Worm (Caenorhabditis elegans) whole organism, L3 larva: Measurements from ENCODE around the gene C06B8.7.

Experiments used
- aly-2 ChIP-seq: fragments of 150-350 bp; optimal IDR thresholded peaks from 2 replicates; lab custom pipeline; 2014; ENCODE audit warnings: missing biosample characterization, missing genetic modification characterization
- ama-1 ChIP-seq: fragments of 150-350 bp; optimal IDR thresholded peaks from 2 replicates; lab custom pipeline; 2018
- ceh-16 ChIP-seq: sonication (generic microtip); optimal IDR thresholded peaks from 2 replicates; lab custom pipeline; 2017; ENCODE audit warnings: missing biosample characterization, missing genetic modification characterization
- ceh-28 ChIP-seq: fragments of 150-350 bp; optimal IDR thresholded peaks from 2 replicates; lab custom pipeline; 2014; ENCODE audit warnings: missing biosample characterization, missing genetic modification reagents, missing genetic modification characterization
- ceh-82 ChIP-seq: fragments of 150-350 bp; optimal IDR thresholded peaks from 2 replicates; lab custom pipeline; 2014; ENCODE audit warnings: missing biosample characterization, missing genetic modification characterization
- egl-27 ChIP-seq: sonication (generic microtip); optimal IDR thresholded peaks from 4 replicates; lab custom pipeline; 2017; ENCODE audit warnings: missing biosample characterization, missing genetic modification reagents, missing genetic modification characterization
- egl-5 ChIP-seq: fragments of 150-350 bp; optimal IDR thresholded peaks from 2 replicates; lab custom pipeline; 2017; ENCODE audit warnings: missing biosample characterization, missing genetic modification reagents, missing genetic modification characterization, inconsistent platforms
- elt-1 ChIP-seq: fragments of 150-350 bp; optimal IDR thresholded peaks from 2 replicates; lab custom pipeline; 2014; ENCODE audit warnings: missing biosample characterization, missing genetic modification characterization
- elt-2 ChIP-seq: sonication (generic microtip); optimal IDR thresholded peaks from 2 replicates; lab custom pipeline; 2016; ENCODE audit warnings: missing genetic modification reagents, mild to moderate bottlenecking, missing genetic modification characterization, missing compliant biosample characterization
- elt-3 ChIP-seq, 3 experiments: fragments of 150-350 bp in 1 of 3; sonication (generic microtip) in 2 of 3; optimal IDR thresholded peaks; 2 replicates in 2 of 3; 4 replicates in 1 of 3; lab custom pipeline; 2014 to 2017; ENCODE audit warnings: missing biosample characterization in 3 of 3, missing genetic modification characterization in 3 of 3
- eor-1 ChIP-seq, 2 experiments: fragments of 150-350 bp; optimal IDR thresholded peaks; 2 replicates each; lab custom pipeline; 2014 to 2018; ENCODE audit warnings: missing biosample characterization in 2 of 2, missing genetic modification characterization in 2 of 2
- fkh-10 ChIP-seq: sonication (generic microtip); optimal IDR thresholded peaks from 2 replicates; lab custom pipeline; 2017; ENCODE audit warnings: missing biosample characterization, missing genetic modification reagents, missing genetic modification characterization
- fkh-2 ChIP-seq: fragments of 150-350 bp; optimal IDR thresholded peaks from 2 replicates; lab custom pipeline; 2014; ENCODE audit warnings: missing biosample characterization, missing genetic modification reagents, missing genetic modification characterization
- fos-1 ChIP-seq: fragments of 150-350 bp; optimal IDR thresholded peaks from 2 replicates; lab custom pipeline; 2014; ENCODE audit warnings: missing biosample characterization, missing genetic modification characterization
- hmg-11 ChIP-seq: sonication (generic microtip); optimal IDR thresholded peaks from 2 replicates; lab custom pipeline; 2016; ENCODE audit warnings: missing genetic modification characterization, missing compliant biosample characterization
- jun-1 ChIP-seq: fragments of 150-350 bp; optimal IDR thresholded peaks from 2 replicates; lab custom pipeline; 2014; ENCODE audit warnings: missing biosample characterization, missing genetic modification reagents, missing genetic modification characterization
- lin-15B ChIP-seq: fragments of 150-350 bp; optimal IDR thresholded peaks from 2 replicates; lab custom pipeline; 2014; ENCODE audit warnings: missing biosample characterization, missing genetic modification characterization
- lin-39 ChIP-seq: fragments of 150-350 bp; optimal IDR thresholded peaks from 2 replicates; lab custom pipeline; 2018; ENCODE audit warnings: missing biosample characterization, missing genetic modification reagents, missing genetic modification characterization
- mdl-1 ChIP-seq: fragments of 150-350 bp; optimal IDR thresholded peaks from 2 replicates; lab custom pipeline; 2014; ENCODE audit warnings: missing biosample characterization, missing genetic modification characterization
- nhr-11 ChIP-seq: fragments of 150-350 bp; optimal IDR thresholded peaks from 2 replicates; lab custom pipeline; 2014; ENCODE audit warnings: missing biosample characterization, missing genetic modification characterization
- nhr-12 ChIP-seq: fragments of 150-350 bp; optimal IDR thresholded peaks from 2 replicates; lab custom pipeline; 2014; ENCODE audit warnings: missing biosample characterization, missing genetic modification characterization
- nhr-23 ChIP-seq: fragments of 150-350 bp; optimal IDR thresholded peaks from 2 replicates; lab custom pipeline; 2014; ENCODE audit warnings: missing biosample characterization, missing genetic modification reagents, missing genetic modification characterization
- nhr-237 ChIP-seq: fragments of 150-350 bp; optimal IDR thresholded peaks from 2 replicates; lab custom pipeline; 2014; ENCODE audit warnings: missing biosample characterization, missing genetic modification characterization
- nhr-28 ChIP-seq: fragments of 150-350 bp; optimal IDR thresholded peaks from 2 replicates; lab custom pipeline; 2014; ENCODE audit warnings: missing biosample characterization, missing genetic modification characterization
- nhr-43 ChIP-seq: sonication (generic microtip); optimal IDR thresholded peaks from 2 replicates; lab custom pipeline; 2016; ENCODE audit warnings: mild to moderate bottlenecking, missing genetic modification characterization, missing compliant biosample characterization; ENCODE audit not compliant: poor library complexity, severe bottlenecking
- nhr-67 ChIP-seq: fragments of 150-350 bp; optimal IDR thresholded peaks from 2 replicates; lab custom pipeline; 2014; ENCODE audit warnings: missing biosample characterization, missing genetic modification characterization
- nhr-77 ChIP-seq: fragments of 150-350 bp; optimal IDR thresholded peaks from 2 replicates; lab custom pipeline; 2014; ENCODE audit warnings: missing biosample characterization, missing genetic modification characterization
- pha-4 ChIP-seq: fragments of 150-350 bp; optimal IDR thresholded peaks from 2 replicates; lab custom pipeline; 2014; ENCODE audit warnings: missing biosample characterization, missing genetic modification reagents, missing genetic modification characterization
- pqm-1 ChIP-seq: fragments of 150-350 bp; optimal IDR thresholded peaks from 2 replicates; lab custom pipeline; 2017; ENCODE audit warnings: missing biosample characterization, missing genetic modification characterization, inconsistent platforms
- sea-2 ChIP-seq: fragments of 150-350 bp; sonication (generic microtip); optimal IDR thresholded peaks from 4 replicates; lab custom pipeline; 2014; ENCODE audit warnings: missing biosample characterization, missing genetic modification reagents, missing genetic modification characterization
- snpc-4 ChIP-seq: fragments of 150-350 bp; optimal IDR thresholded peaks from 2 replicates; lab custom pipeline; 2014; ENCODE audit warnings: missing biosample characterization, missing genetic modification characterization
- tbx-2 ChIP-seq: sonication (generic microtip); optimal IDR thresholded peaks from 2 replicates; lab custom pipeline; 2016; ENCODE audit warnings: mild to moderate bottlenecking, missing genetic modification characterization, missing compliant biosample characterization
- unc-62 ChIP-seq: fragments of 150-350 bp; sonication (generic microtip); optimal IDR thresholded peaks from 4 replicates; lab custom pipeline; 2014; ENCODE audit warnings: missing biosample characterization, missing genetic modification reagents, missing genetic modification characterization
- ztf-11 ChIP-seq: fragments of 150-350 bp; optimal IDR thresholded peaks from 2 replicates; lab custom pipeline; 2014; ENCODE audit warnings: missing biosample characterization, missing genetic modification characterization

C06B8.7 gene

DNA sequence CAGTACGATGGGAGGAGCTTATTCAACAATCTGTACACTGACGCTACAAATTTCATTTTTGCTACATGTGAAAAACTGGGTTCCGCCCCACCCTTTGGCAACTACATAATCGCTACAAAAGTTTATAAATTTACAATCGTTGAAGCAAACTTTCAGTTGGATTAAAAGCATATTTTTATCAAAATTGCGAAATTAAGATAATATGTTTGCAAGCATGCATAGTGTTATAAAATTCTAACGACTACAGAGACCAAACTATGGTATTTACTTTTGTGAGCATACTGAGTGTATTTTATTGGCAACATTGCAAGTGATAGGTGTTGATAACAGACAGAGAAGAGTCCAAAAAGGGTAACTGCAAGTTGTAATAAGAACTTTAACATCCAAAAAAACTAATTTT is 19.9 kb upstream of the C06B8.7 start, which contains the start of gene C06B8.2:
Gene C06B8.2 (minus strand): TSS at position 153 of the 400 bp plus-strand sequence.
- TF ChIP-seq mdl-1 (tag; lab: Kevin White, UChicago): no peak
- TF ChIP-seq tbx-2: no peak
- no peak for TF ChIP-seq jun-1 (tag; lab: Kevin White, UChicago)
- peak; percentile 54 for TF ChIP-seq pqm-1 (tag; lab: Kevin White, UChicago)
- TF ChIP-seq elt-2 (tag; lab: Kevin White, UChicago): peak; percentile 40
- TF ChIP-seq pha-4 (tag; lab: Kevin White, UChicago): peak; percentile 52
- TF ChIP-seq nhr-237: no peak
- TF ChIP-seq nhr-67 (tag; lab: Kevin White, UChicago): no peak
- TF ChIP-seq fkh-10: no peak

DNA sequence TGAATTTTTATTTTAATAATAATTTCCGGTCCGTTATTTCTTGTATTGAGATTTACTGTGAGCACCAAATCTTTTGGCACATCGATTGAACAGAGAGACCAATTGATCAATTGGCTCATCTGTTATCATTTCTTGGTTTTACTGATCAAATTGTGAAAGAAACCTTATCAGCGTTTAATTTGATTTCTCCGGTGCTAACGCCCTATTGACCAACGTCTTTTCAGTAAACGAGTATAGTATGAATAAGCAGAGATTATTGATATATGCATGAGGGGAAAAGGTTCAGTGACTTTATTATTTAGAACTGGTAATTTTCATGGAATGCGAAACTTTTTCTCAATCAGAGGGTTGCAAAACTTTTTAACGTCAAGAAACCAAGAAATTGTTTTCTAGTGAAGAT is 19.4 kb upstream of the C06B8.7 start:
- TF ChIP-seq pqm-1 (tag; lab: Kevin White, UChicago): peak; percentile 68
- TF ChIP-seq nhr-28 (tag; lab: Kevin White, UChicago): no peak
- TF ChIP-seq elt-2 (tag; lab: Kevin White, UChicago): peak; percentile 45
- no peak for TF ChIP-seq nhr-43
- TF ChIP-seq, all 47 proteins: peak for 2

DNA sequence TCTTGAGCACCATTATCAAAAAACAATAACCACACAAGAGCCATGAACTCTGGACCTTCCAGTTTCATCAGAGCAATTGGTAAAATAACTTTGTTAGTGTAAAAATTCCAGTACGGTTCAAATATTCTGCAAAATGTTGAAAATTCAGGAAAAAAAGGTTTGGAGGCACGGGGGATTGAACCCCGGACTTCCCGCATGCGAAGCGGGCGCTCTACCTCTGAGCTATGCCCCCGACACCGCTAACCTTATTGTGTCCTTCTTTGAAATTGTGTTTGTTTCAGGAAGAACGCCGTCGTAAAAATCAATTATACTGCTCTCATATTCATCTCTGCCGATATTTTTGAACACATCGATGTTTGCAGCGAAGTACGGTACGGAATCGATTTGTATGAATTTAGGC is 18.7 kb upstream of the C06B8.7 start:
- TF ChIP-seq ceh-16 (tag; lab: Kevin White, UChicago) (no peak), pha-4 (tag; lab: Kevin White, UChicago) (no peak), elt-3 (tag; optimal IDR thresholded peaks at IDR 0.05; lab: Kevin White, UChicago) (no peak), elt-1 (no peak), nhr-23 (tag; lab: Kevin White, UChicago) (no peak), sea-2 (no peak), egl-27 (tag; lab: Kevin White, UChicago) (no peak), aly-2 (no peak), lin-15B (tag; lab: Kevin White, UChicago) (no peak), nhr-11 (tag; lab: Kevin White, UChicago) (no peak), lin-39 (tag; lab: Kevin White, UChicago) (no peak), snpc-4 (no peak), jun-1 (tag; lab: Kevin White, UChicago) (no peak), ama-1 (lab: Kevin White, UChicago) (no peak), elt-2 (tag; lab: Kevin White, UChicago) (no peak), nhr-12 (no peak), fos-1 (no peak), ztf-11 (tag; lab: Kevin White, UChicago) (no peak), unc-62 (GFP tag; lab: Kevin White, UChicago) (no peak), eor-1 (tag; optimal IDR thresholded peaks at IDR 0.05; lab: Kevin White, UChicago) (no peak)

DNA sequence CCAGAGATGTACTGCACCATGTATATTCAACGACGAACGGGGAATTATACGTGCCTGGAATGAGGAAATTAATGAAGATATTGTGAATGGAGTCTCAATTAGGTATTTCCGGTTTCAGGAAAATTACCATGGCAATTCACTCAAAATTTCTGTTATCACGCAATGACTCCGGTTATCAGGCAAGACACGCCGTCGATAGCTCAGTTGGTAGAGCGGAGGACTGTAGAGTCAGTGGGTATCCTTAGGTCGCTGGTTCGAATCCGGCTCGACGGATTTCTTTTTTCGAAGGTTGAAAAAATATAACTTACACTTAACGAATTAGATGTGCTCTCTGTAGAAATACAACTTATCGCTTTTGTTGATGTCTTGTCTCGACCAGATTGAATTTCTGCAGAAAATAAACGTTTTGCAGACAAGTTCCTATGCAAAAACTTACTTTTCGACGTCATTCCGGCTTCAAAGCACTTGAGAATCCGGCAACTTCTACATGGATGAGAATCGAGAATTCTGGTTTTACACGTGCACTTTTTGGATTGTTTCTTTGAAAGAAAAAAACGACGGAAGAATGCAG is 17.9 kb upstream of the C06B8.7 start:
- TF ChIP-seq tbx-2: no peak
- no peak for TF ChIP-seq egl-27 (tag; lab: Kevin White, UChicago)
- TF ChIP-seq pqm-1 (tag; lab: Kevin White, UChicago): peak; percentile 1
- TF ChIP-seq mdl-1 (tag; lab: Kevin White, UChicago): no peak
- no peak for TF ChIP-seq ceh-16 (tag; lab: Kevin White, UChicago)
- TF ChIP-seq fkh-2 (tag; lab: Kevin White, UChicago): no peak
- TF ChIP-seq nhr-77 (tag; lab: Kevin White, UChicago): no peak
- TF ChIP-seq egl-5 (tag; lab: Kevin White, UChicago): no peak
- peak; percentile 33 for TF ChIP-seq elt-2 (tag; lab: Kevin White, UChicago)
- TF ChIP-seq, all 47 proteins: peak for 2

DNA sequence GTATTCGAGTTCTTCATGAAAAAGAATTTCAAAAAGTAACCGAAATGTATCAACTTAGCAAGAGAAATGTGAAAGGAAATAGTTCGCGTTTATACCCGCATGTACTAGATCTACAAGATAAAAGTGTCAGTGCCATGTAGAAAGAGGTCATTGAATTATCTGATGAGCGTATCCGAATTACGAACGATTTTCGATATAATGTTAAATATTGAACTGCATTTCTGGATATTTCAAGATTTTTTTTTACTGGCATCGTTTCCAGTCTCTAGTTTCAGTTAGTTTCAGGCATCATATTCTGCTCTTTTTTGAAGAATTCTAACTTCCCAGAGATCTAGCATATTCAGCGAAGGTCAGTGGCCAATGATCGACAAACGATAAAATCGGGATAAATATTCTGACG is 17.2 kb upstream of the C06B8.7 start, which contains the start of gene nhr-150:
Gene nhr-150 (minus strand): TSS at position 92 of the 400 bp plus-strand sequence.
- no peak for TF ChIP-seq eor-1 (tag; optimal IDR thresholded peaks at IDR 0.05; lab: Kevin White, UChicago)
- peak; percentile 34 for TF ChIP-seq elt-1

DNA sequence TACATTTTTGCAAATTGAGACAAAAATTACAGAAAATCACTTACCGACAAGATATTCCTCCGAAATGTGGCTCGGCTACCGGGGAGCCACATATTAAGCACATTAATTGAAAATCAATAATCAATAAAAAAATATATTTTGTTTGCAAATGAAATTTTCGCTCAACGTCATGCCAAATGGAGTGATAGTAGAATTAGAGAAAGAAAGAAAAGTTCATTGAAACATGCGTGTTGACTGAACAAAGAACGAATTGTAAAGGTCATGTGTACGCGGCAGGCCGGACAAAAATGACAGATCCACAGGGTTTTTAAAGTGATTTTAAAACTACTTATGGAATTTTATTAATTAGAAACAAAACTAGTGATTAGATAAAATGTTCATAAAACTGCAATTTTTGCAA is 15.0 kb upstream of the C06B8.7 start:
- TF ChIP-seq jun-1 (tag; lab: Kevin White, UChicago) (peak; percentile 25), pqm-1 (tag; lab: Kevin White, UChicago) (peak; percentile 30), elt-2 (tag; lab: Kevin White, UChicago) (peak; percentile 25), ceh-28 (tag; lab: Kevin White, UChicago) (peak; percentile 58), hmg-11 (no peak), pha-4 (tag; lab: Kevin White, UChicago) (peak; percentile 72), ceh-82 (no peak)
